Worm (Caenorhabditis elegans) whole organism, young adult: ENCODE measurements around the gene F52E1.9.
A peak's percentile ranks its signal among the peaks of the same experiment; 100 is the strongest.

Experiments
- B0261.1 ChIP-seq: sonication (generic microtip); optimal IDR thresholded peaks from 2 replicates; lab custom pipeline; 2016; ENCODE audit warnings: mild to moderate bottlenecking, missing genetic modification characterization, moderate library complexity, missing compliant biosample characterization
- C17E4.6 ChIP-seq: fragments of 200-800 bp; sonication (Bioruptor generic); IDR thresholded peaks from 2 replicates; pipeline ENCODE4 v1.3.6; 2022; ENCODE audit warnings: missing genetic modification reagents, missing genetic modification characterization, missing compliant biosample characterization
- D2030.7 ChIP-seq: fragments of 200-800 bp; sonication (Bioruptor generic); IDR thresholded peaks from 2 replicates; pipeline ENCODE4 v1.3.6; 2022; ENCODE audit warnings: missing genetic modification reagents, missing genetic modification characterization, missing compliant biosample characterization
- F33H1.4 ChIP-seq: fragments of 200-800 bp; sonication (Bioruptor generic); IDR thresholded peaks from 2 replicates; pipeline ENCODE4 v1.3.6; 2022; ENCODE audit warnings: missing genetic modification reagents, missing genetic modification characterization, missing compliant biosample characterization
- T26A5.8 ChIP-seq: sonication (generic microtip); optimal IDR thresholded peaks from 2 replicates; lab custom pipeline; 2016; ENCODE audit warnings: missing genetic modification characterization, missing compliant biosample characterization
- Y53G8AR.9 ChIP-seq: fragments of 200-800 bp; sonication (Bioruptor generic); conservative IDR thresholded peaks from 2 replicates; pipeline ENCODE4 v1.3.6; 2022; ENCODE audit warnings: missing genetic modification reagents, missing genetic modification characterization, missing compliant biosample characterization
- Y67H2A.10 ChIP-seq: fragments of 200-800 bp; sonication (Bioruptor generic); conservative IDR thresholded peaks from 2 replicates; pipeline ENCODE4 v1.3.6; 2022; ENCODE audit warnings: missing genetic modification reagents, missing genetic modification characterization, missing compliant biosample characterization
- akir-1 ChIP-seq: fragments of 200-800 bp; sonication (Bioruptor generic); optimal IDR thresholded peaks from 2 replicates; lab custom pipeline; 2018; ENCODE audit warnings: mild to moderate bottlenecking, missing genetic modification characterization, moderate library complexity, missing compliant biosample characterization
- ama-1 ChIP-seq, 3 experiments: fragments of 150-350 bp in 1 of 3; sonication (generic microtip) in 2 of 3; optimal IDR thresholded peaks; 2 replicates each; lab custom pipeline; 2014 to 2018; ENCODE audit warnings: missing biosample characterization in 2 of 3, missing genetic modification characterization in 2 of 3, missing genetic modification reagents in 2 of 3
- aptf-2 ChIP-seq: fragments of 200-800 bp; sonication (Bioruptor generic); conservative IDR thresholded peaks from 2 replicates; pipeline ENCODE4 v1.3.6; 2022; ENCODE audit warnings: missing genetic modification reagents, missing genetic modification characterization, missing compliant biosample characterization
- bed-1 ChIP-seq: fragments of 200-800 bp; sonication (Bioruptor generic); IDR thresholded peaks from 2 replicates; pipeline ENCODE4 v1.3.6; 2022; ENCODE audit warnings: missing genetic modification reagents, missing genetic modification characterization, missing compliant biosample characterization
- bed-2 ChIP-seq: fragments of 200-800 bp; sonication (Bioruptor generic); IDR thresholded peaks from 2 replicates; pipeline ENCODE4 v1.3.6; 2022; ENCODE audit warnings: missing genetic modification reagents, missing genetic modification characterization, missing compliant biosample characterization
- ceh-100 ChIP-seq: fragments of 200-800 bp; sonication (Bioruptor generic); IDR thresholded peaks from 2 replicates; pipeline ENCODE4 v1.3.6; 2022; ENCODE audit warnings: missing genetic modification reagents, missing genetic modification characterization, missing compliant biosample characterization
- ceh-40 ChIP-seq: fragments of 200-800 bp; sonication (Bioruptor generic); IDR thresholded peaks from 2 replicates; pipeline ENCODE4 v1.3.6; 2022; ENCODE audit warnings: missing genetic modification characterization, missing compliant biosample characterization
- ceh-79 ChIP-seq: sonication (generic microtip); optimal IDR thresholded peaks from 2 replicates; lab custom pipeline; 2017; ENCODE audit warnings: mild to moderate bottlenecking, missing genetic modification characterization, missing compliant biosample characterization
- chd-7 ChIP-seq: sonication (generic microtip); optimal IDR thresholded peaks from 2 replicates; lab custom pipeline; 2016; ENCODE audit warnings: mild to moderate bottlenecking, missing genetic modification characterization, moderate library complexity, missing compliant biosample characterization
- dox-1 ChIP-seq: fragments of 200-800 bp; sonication (Bioruptor generic); IDR thresholded peaks from 2 replicates; pipeline ENCODE4 v1.3.6; 2022; ENCODE audit warnings: missing genetic modification reagents, missing genetic modification characterization, missing compliant biosample characterization
- dpl-1 ChIP-seq: fragments of 150-350 bp; optimal IDR thresholded peaks from 2 replicates; lab custom pipeline; 2014; ENCODE audit warnings: missing biosample characterization, missing genetic modification reagents, missing genetic modification characterization
- efl-1 ChIP-seq: fragments of 150-350 bp; optimal IDR thresholded peaks from 2 replicates; lab custom pipeline; 2014; ENCODE audit warnings: missing biosample characterization, missing genetic modification reagents, missing genetic modification characterization
- egl-18 ChIP-seq: fragments of 200-800 bp; sonication (Bioruptor generic); IDR thresholded peaks from 2 replicates; pipeline ENCODE4 v1.3.6; 2022; ENCODE audit warnings: missing genetic modification reagents, missing genetic modification characterization, missing compliant biosample characterization
- hlh-26 ChIP-seq: fragments of 200-800 bp; sonication (Bioruptor generic); conservative IDR thresholded peaks from 2 replicates; pipeline ENCODE4 v1.3.6; 2022; ENCODE audit warnings: missing genetic modification reagents, missing genetic modification characterization, missing compliant biosample characterization
- hmg-1.2 ChIP-seq: fragments of 200-800 bp; sonication (Bioruptor generic); IDR thresholded peaks from 2 replicates; pipeline ENCODE4 v1.3.6; 2022; ENCODE audit warnings: missing genetic modification reagents, missing genetic modification characterization, missing compliant biosample characterization
- hrde-1 ChIP-seq: sonication (generic microtip); optimal IDR thresholded peaks from 2 replicates; lab custom pipeline; 2016; ENCODE audit warnings: missing genetic modification characterization, mild to moderate bottlenecking, missing compliant biosample characterization, moderate library complexity, missing genotype, missing genetic modification reagents, borderline replicate concordance
- lin-26 ChIP-seq: fragments of 200-800 bp; sonication (Bioruptor generic); IDR thresholded peaks from 2 replicates; pipeline ENCODE4 v1.3.6; 2022; ENCODE audit warnings: missing genetic modification reagents, missing genetic modification characterization, missing compliant biosample characterization
- lin-54 ChIP-seq: fragments of 200-800 bp; sonication (Bioruptor generic); optimal IDR thresholded peaks from 2 replicates; lab custom pipeline; 2018; ENCODE audit warnings: mild to moderate bottlenecking, missing genetic modification characterization, missing compliant biosample characterization
- lsl-1 ChIP-seq: fragments of 200-800 bp; sonication (Bioruptor generic); optimal IDR thresholded peaks from 2 replicates; lab custom pipeline; 2018; ENCODE audit warnings: mild to moderate bottlenecking, missing genetic modification characterization, moderate library complexity, missing compliant biosample characterization
- madf-6 ChIP-seq: fragments of 200-800 bp; sonication (Bioruptor generic); IDR thresholded peaks from 2 replicates; pipeline ENCODE4 v1.3.6; 2022; ENCODE audit warnings: missing genetic modification reagents, missing genetic modification characterization, missing compliant biosample characterization
- madf-8 ChIP-seq: fragments of 200-800 bp; sonication (Bioruptor generic); conservative IDR thresholded peaks from 2 replicates; pipeline ENCODE4 v1.3.6; 2022; ENCODE audit warnings: missing genetic modification reagents, missing genetic modification characterization, missing compliant biosample characterization
- mcd-1 ChIP-seq: fragments of 200-800 bp; sonication (Bioruptor generic); IDR thresholded peaks from 2 replicates; pipeline ENCODE4 v1.3.6; 2022; ENCODE audit warnings: missing genetic modification reagents, missing genetic modification characterization, missing compliant biosample characterization
- mes-4 ChIP-seq: sonication (generic microtip); optimal IDR thresholded peaks from 2 replicates; lab custom pipeline; 2016; ENCODE audit warnings: missing genotype, missing genetic modification characterization, missing compliant biosample characterization
- sdz-38 ChIP-seq: sonication (generic microtip); optimal IDR thresholded peaks from 2 replicates; lab custom pipeline; 2016; ENCODE audit warnings: missing genotype, missing genetic modification characterization, missing compliant biosample characterization
- snpc-1.3 ChIP-seq: sonication (generic microtip); optimal IDR thresholded peaks from 2 replicates; lab custom pipeline; 2017; ENCODE audit warnings: missing genetic modification characterization, mild to moderate bottlenecking, missing compliant biosample characterization, antibody characterized with exemption, moderate library complexity, missing genotype, missing genetic modification reagents; ENCODE audit not compliant: insufficient read depth
- snpc-3.4 ChIP-seq: sonication (generic microtip); optimal IDR thresholded peaks from 2 replicates; lab custom pipeline; 2017; ENCODE audit warnings: missing genetic modification characterization, mild to moderate bottlenecking, missing compliant biosample characterization, antibody characterized with exemption, moderate library complexity, missing genotype, missing genetic modification reagents
- snpc-4 ChIP-seq, 5 experiments: fragments of 150-350 bp in 1 of 5; sonication (generic microtip) in 4 of 5; optimal IDR thresholded peaks; 2 replicates each; lab custom pipeline; 2014 to 2018; ENCODE audit warnings: missing genetic modification characterization in 5 of 5, missing biosample characterization in 3 of 5, antibody characterized with exemption in 2 of 5, mild to moderate bottlenecking in 2 of 5, missing compliant biosample characterization in 2 of 5, missing genotype in 2 of 5, moderate library complexity in 2 of 5, missing genetic modification reagents in 1 of 5
- unc-130 ChIP-seq: sonication (generic microtip); optimal IDR thresholded peaks from 2 replicates; lab custom pipeline; 2016; ENCODE audit warnings: missing genetic modification reagents, missing genetic modification characterization, missing compliant biosample characterization
- xnd-1 ChIP-seq: sonication (generic microtip); optimal IDR thresholded peaks from 2 replicates; lab custom pipeline; 2016; ENCODE audit warnings: missing genotype, missing genetic modification reagents, missing genetic modification characterization, missing compliant biosample characterization
- zfh-2 ChIP-seq: fragments of 200-800 bp; sonication (Bioruptor generic); conservative IDR thresholded peaks from 2 replicates; pipeline ENCODE4 v1.3.6; 2022; ENCODE audit warnings: missing genetic modification reagents, missing genetic modification characterization, missing compliant biosample characterization
- ztf-18 ChIP-seq: sonication (generic microtip); optimal IDR thresholded peaks from 2 replicates; lab custom pipeline; 2016; ENCODE audit warnings: missing genotype, mild to moderate bottlenecking, missing genetic modification characterization, missing compliant biosample characterization

Gene F52E1.9

ce11 chrV:8357756-8358155, 44.7 kb downstream of the F52E1.9 start:
- TF ChIP-seq B0261.1 (tag; lab: Kevin White, UChicago): no peak
- TF ChIP-seq madf-8: no peak
- TF ChIP-seq hmg-1.2 (GFP tag; lab: Robert Waterston, UW): no peak
- no peak for TF ChIP-seq snpc-4 (GFP tag; optimal IDR thresholded peaks at IDR 0.05; lab: Kevin White, UChicago)
- TF ChIP-seq snpc-4 (tag; optimal IDR thresholded peaks at IDR 0.05; lab: Kevin White, UChicago): peak in 1 of 4 experiments; percentile 35
- TF ChIP-seq sdz-38 (tag; lab: Kevin White, UChicago): no peak
- TF ChIP-seq madf-6 (GFP tag; lab: Robert Waterston, UW): peak; percentile 19; the same call in 1 of the 2 replicates
- TF ChIP-seq mcd-1: no peak
- no peak for TF ChIP-seq dox-1 (GFP tag; lab: Robert Waterston, UW)
- peak; percentile 25 for TF ChIP-seq ztf-18 (tag; lab: Kevin White, UChicago)
- peak; percentile 39 for TF ChIP-seq hrde-1 (tag; lab: Kevin White, UChicago)
- peak; percentile 14 for TF ChIP-seq lin-54 (GFP tag; lab: Kevin White, UChicago)
- TF ChIP-seq ceh-40 (GFP tag; lab: Robert Waterston, UW): no peak
- no peak for TF ChIP-seq bed-1 (GFP tag; lab: Robert Waterston, UW)
- no peak for TF ChIP-seq lsl-1 (GFP tag; lab: Kevin White, UChicago)
- no peak for TF ChIP-seq ceh-100
- no peak for TF ChIP-seq bed-2 (GFP tag; lab: Robert Waterston, UW)
- no peak for TF ChIP-seq Y67H2A.10
- no peak for TF ChIP-seq akir-1 (GFP tag; lab: Kevin White, UChicago)
- TF ChIP-seq egl-18 (GFP tag; lab: Robert Waterston, UW): no peak
- TF ChIP-seq chd-7 (tag; lab: Kevin White, UChicago): no peak
- TF ChIP-seq, all 124 proteins: peak for 5

ce11 chrV:8355435-8356212, 46.8 kb downstream of the F52E1.9 start, which contains the start of gene mom-2:
mom-2 (plus strand) TSS chrV:8355988.
- TF ChIP-seq akir-1 (GFP tag; lab: Kevin White, UChicago) (no peak), lin-26 (GFP tag; lab: Robert Waterston, UW) (no peak), snpc-1.3 (peak; percentile 4), Y53G8AR.9 (no peak), bed-1 (GFP tag; lab: Robert Waterston, UW) (no peak), aptf-2 (GFP tag; lab: Robert Waterston, UW) (no peak), lin-54 (GFP tag; lab: Kevin White, UChicago) (no peak), madf-8 (peak; percentile 32), bed-2 (GFP tag; lab: Robert Waterston, UW) (no peak), madf-6 (GFP tag; lab: Robert Waterston, UW) (peak; percentile 79), efl-1 (GFP tag; lab: Kevin White, UChicago) (peak; percentile 75), dpl-1 (no peak), ceh-79 (tag; lab: Kevin White, UChicago) (no peak), C17E4.6 (no peak), ztf-18 (tag; lab: Kevin White, UChicago) (peak; percentile 38), T26A5.8 (no peak), zfh-2 (GFP tag; lab: Robert Waterston, UW) (no peak), mes-4 (tag; lab: Kevin White, UChicago) (no peak), hlh-26 (GFP tag; lab: Robert Waterston, UW) (no peak), unc-130 (GFP tag; lab: Kevin White, UChicago) (no peak), xnd-1 (tag; lab: Kevin White, UChicago) (peak; percentile 81), lsl-1 (GFP tag; lab: Kevin White, UChicago) (peak; percentile 93), snpc-3.4 (tag; lab: Kevin White, UChicago) (no peak), dox-1 (GFP tag; lab: Robert Waterston, UW) (no peak), D2030.7 (GFP tag; lab: Robert Waterston, UW) (peak; percentile 29; the same call in 1 of the 2 replicates), F33H1.4 (GFP tag; lab: Robert Waterston, UW) (peak; percentile 86), ama-1 (optimal IDR thresholded peaks at IDR 0.05; lab: Kevin White, UChicago) (no peak), ama-1 (GFP tag; optimal IDR thresholded peaks at IDR 0.05; lab: Kevin White, UChicago) (no peak)
